Fruit fly (Drosophila melanogaster) whole organism, adult: ENCODE data around the gene CG13251.

ENCODE experiments used
- CG11617 ChIP-seq: fragments of 200-800 bp; sonication (Bioruptor generic); optimal IDR thresholded peaks from 2 replicates; lab custom pipeline; 2017; ENCODE audit warnings: mild to moderate bottlenecking, missing biosample characterization, missing genetic modification reagents, missing genetic modification characterization
- CG12768 ChIP-seq: fragments of 200-800 bp; sonication (Bioruptor generic); optimal IDR thresholded peaks from 2 replicates; lab custom pipeline; 2017; ENCODE audit warnings: missing biosample characterization, missing genetic modification characterization, mild to moderate bottlenecking, moderate library complexity, missing genetic modification reagents
- CG14711 ChIP-seq: fragments of 200-800 bp; sonication (Bioruptor generic); optimal IDR thresholded peaks from 2 replicates; lab custom pipeline; 2018; ENCODE audit warnings: missing biosample characterization, mild to moderate bottlenecking, missing genetic modification characterization, moderate library complexity
- CG1620 ChIP-seq: fragments of 200-800 bp; sonication (Bioruptor generic); optimal IDR thresholded peaks from 2 replicates; lab custom pipeline; 2016; ENCODE audit warnings: missing biosample characterization, missing genetic modification characterization
- CG33017 ChIP-seq: fragments of 200-800 bp; sonication (Bioruptor generic); optimal IDR thresholded peaks from 2 replicates; lab custom pipeline; 2018; ENCODE audit warnings: missing biosample characterization, mild to moderate bottlenecking, missing genetic modification characterization, moderate library complexity
- CG5204 ChIP-seq: fragments of 200-800 bp; sonication (Bioruptor generic); optimal IDR thresholded peaks from 2 replicates; lab custom pipeline; 2016; ENCODE audit warnings: missing biosample characterization, missing genetic modification characterization
- CG7045 ChIP-seq: fragments of 200-800 bp; sonication (Bioruptor generic); optimal IDR thresholded peaks from 2 replicates; lab custom pipeline; 2017; ENCODE audit warnings: missing biosample characterization, mild to moderate bottlenecking, missing genetic modification characterization
- CG7101 ChIP-seq: fragments of 200-800 bp; sonication (Bioruptor generic); optimal IDR thresholded peaks from 2 replicates; lab custom pipeline; 2018; ENCODE audit warnings: missing biosample characterization, mild to moderate bottlenecking, missing genetic modification characterization, moderate library complexity
- Clk ChIP-seq: fragments of 200-800 bp; sonication (Bioruptor generic); optimal IDR thresholded peaks from 2 replicates; lab custom pipeline; 2017; ENCODE audit warnings: missing biosample characterization, missing genetic modification characterization
- Crg-1 ChIP-seq: fragments of 200-800 bp; sonication (Bioruptor generic); optimal IDR thresholded peaks from 2 replicates; lab custom pipeline; 2016; ENCODE audit warnings: missing biosample characterization, missing genetic modification characterization
- Hr96 ChIP-seq: fragments of 200-800 bp; sonication (Bioruptor generic); optimal IDR thresholded peaks from 2 replicates; lab custom pipeline; 2016; ENCODE audit warnings: missing biosample characterization, missing genetic modification characterization
- Mnt ChIP-seq: fragments of 200-800 bp; sonication (Bioruptor generic); optimal IDR thresholded peaks from 2 replicates; lab custom pipeline; 2016; ENCODE audit warnings: missing biosample characterization, mild to moderate bottlenecking, missing genetic modification characterization
- bab1 ChIP-seq: fragments of 200-800 bp; sonication (Bioruptor generic); optimal IDR thresholded peaks from 3 replicates; lab custom pipeline; 2019; ENCODE audit warnings: missing biosample characterization, mild to moderate bottlenecking, missing genetic modification characterization, moderate library complexity
- cic ChIP-seq: fragments of 200-800 bp; sonication (Bioruptor generic); optimal IDR thresholded peaks from 2 replicates; lab custom pipeline; 2017; ENCODE audit warnings: missing biosample characterization, mild to moderate bottlenecking, missing genetic modification characterization, moderate library complexity
- cnc ChIP-seq, 2 experiments: fragments of >200 bp; optimal IDR thresholded peaks; 2 replicates each; lab custom pipeline; 2017
- kay ChIP-seq: fragments of 200-800 bp; sonication (Bioruptor generic); peaks from one replicate; lab custom pipeline; 2016; ENCODE audit warnings: missing biosample characterization, missing genetic modification characterization, borderline replicate concordance
- ovo ChIP-seq: fragments of 200-800 bp; sonication (Bioruptor generic); optimal IDR thresholded peaks from 2 replicates; lab custom pipeline; 2016; ENCODE audit warnings: missing biosample characterization, missing genetic modification characterization
- pad ChIP-seq: fragments of 200-800 bp; sonication (Bioruptor generic); optimal IDR thresholded peaks from 3 replicates; lab custom pipeline; 2017; ENCODE audit warnings: missing biosample characterization, missing genetic modification characterization, mild to moderate bottlenecking, moderate library complexity, missing genetic modification reagents
- tj ChIP-seq: fragments of 200-800 bp; sonication (Bioruptor generic); optimal IDR thresholded peaks from 3 replicates; lab custom pipeline; 2017; ENCODE audit warnings: missing biosample characterization, mild to moderate bottlenecking, missing genetic modification characterization, moderate library complexity
- toe ChIP-seq: fragments of 200-800 bp; sonication (Bioruptor generic); optimal IDR thresholded peaks from 2 replicates; lab custom pipeline; 2016; ENCODE audit warnings: missing biosample characterization, missing genetic modification characterization

CG13251 gene

dm6 chr3L:20623139-20623538, 13.9 kb upstream of the CG13251 start:
- TF ChIP-seq Crg-1 (GFP tag; lab: Kevin White, UChicago) (no peak), ovo (GFP tag; lab: Kevin White, UChicago) (no peak), cic (GFP tag; lab: Kevin White, UChicago) (no peak), cnc (optimal IDR thresholded peaks at IDR 0.05; lab: Kevin White, UChicago) (no peak), toe (GFP tag; lab: Kevin White, UChicago) (no peak), CG5204 (GFP tag; lab: Kevin White, UChicago) (no peak), bab1 (no peak), CG1620 (GFP tag; lab: Kevin White, UChicago) (no peak), tj (GFP tag; lab: Kevin White, UChicago) (no peak), CG7045 (GFP tag; lab: Kevin White, UChicago) (no peak), CG7101 (tag; lab: Kevin White, UChicago) (no peak), Hr96 (GFP tag; lab: Kevin White, UChicago) (no peak), CG11617 (GFP tag; lab: Kevin White, UChicago) (no peak), Mnt (no peak)

DNA sequence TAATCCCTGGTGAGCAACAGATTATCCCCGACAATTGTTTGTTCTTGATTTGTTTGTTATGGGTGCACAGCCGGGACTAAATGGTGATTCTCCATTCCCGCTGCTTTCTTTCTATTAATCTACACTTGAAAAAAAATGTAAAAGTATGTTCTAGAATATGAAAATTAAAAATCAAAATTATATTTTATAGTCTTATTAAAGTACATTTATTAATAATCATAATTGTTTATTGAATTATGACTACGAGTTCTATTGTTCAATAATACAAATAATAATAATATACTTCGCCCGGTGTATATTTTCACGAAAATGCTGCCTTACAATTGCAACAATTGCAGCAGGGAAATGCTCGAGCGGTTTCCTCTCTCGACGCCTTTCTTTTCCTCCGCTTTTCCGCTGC, 13.4 kb upstream of the CG13251 start:
- no peak for TF ChIP-seq Mnt
- TF ChIP-seq CG14711 (tag; lab: Kevin White, UChicago), result no peak
- no peak for TF ChIP-seq Crg-1 (GFP tag; lab: Kevin White, UChicago)
- TF ChIP-seq Clk (GFP tag; lab: Kevin White, UChicago), result no peak
- no peak for TF ChIP-seq Hr96 (GFP tag; lab: Kevin White, UChicago)
- no peak for TF ChIP-seq bab1
- no peak for TF ChIP-seq ovo (GFP tag; lab: Kevin White, UChicago)
- TF ChIP-seq tj (GFP tag; lab: Kevin White, UChicago), result no peak
- no peak for TF ChIP-seq CG7045 (GFP tag; lab: Kevin White, UChicago)
- TF ChIP-seq CG12768 (GFP tag; lab: Kevin White, UChicago), result no peak
- TF ChIP-seq CG1620 (GFP tag; lab: Kevin White, UChicago), result no peak
- no peak for TF ChIP-seq cic (GFP tag; lab: Kevin White, UChicago)
- TF ChIP-seq CG11617 (GFP tag; lab: Kevin White, UChicago), result no peak
- no peak for TF ChIP-seq CG33017 (tag; lab: Kevin White, UChicago)
- TF ChIP-seq cnc (optimal IDR thresholded peaks at IDR 0.05; lab: Kevin White, UChicago), result no peak
- TF ChIP-seq kay (GFP tag; lab: Kevin White, UChicago), result no peak
- TF ChIP-seq CG5204 (GFP tag; lab: Kevin White, UChicago), result no peak
- TF ChIP-seq pad (GFP tag; lab: Kevin White, UChicago), result no peak
- TF ChIP-seq toe (GFP tag; lab: Kevin White, UChicago), result no peak

dm6 chr3L:20624626-20625025, 12.4 kb upstream of the CG13251 start:
- TF ChIP-seq Hr96 (GFP tag; lab: Kevin White, UChicago) (no peak), ovo (GFP tag; lab: Kevin White, UChicago) (no peak), kay (GFP tag; lab: Kevin White, UChicago) (no peak), CG12768 (GFP tag; lab: Kevin White, UChicago) (no peak), toe (GFP tag; lab: Kevin White, UChicago) (no peak), CG1620 (GFP tag; lab: Kevin White, UChicago) (no peak), Crg-1 (GFP tag; lab: Kevin White, UChicago) (no peak), Mnt (no peak), CG7101 (tag; lab: Kevin White, UChicago) (no peak), pad (GFP tag; lab: Kevin White, UChicago) (no peak), CG11617 (GFP tag; lab: Kevin White, UChicago) (no peak), cic (GFP tag; lab: Kevin White, UChicago) (no peak), CG7045 (GFP tag; lab: Kevin White, UChicago) (no peak), cnc (optimal IDR thresholded peaks at IDR 0.05; lab: Kevin White, UChicago) (no peak)

DNA sequence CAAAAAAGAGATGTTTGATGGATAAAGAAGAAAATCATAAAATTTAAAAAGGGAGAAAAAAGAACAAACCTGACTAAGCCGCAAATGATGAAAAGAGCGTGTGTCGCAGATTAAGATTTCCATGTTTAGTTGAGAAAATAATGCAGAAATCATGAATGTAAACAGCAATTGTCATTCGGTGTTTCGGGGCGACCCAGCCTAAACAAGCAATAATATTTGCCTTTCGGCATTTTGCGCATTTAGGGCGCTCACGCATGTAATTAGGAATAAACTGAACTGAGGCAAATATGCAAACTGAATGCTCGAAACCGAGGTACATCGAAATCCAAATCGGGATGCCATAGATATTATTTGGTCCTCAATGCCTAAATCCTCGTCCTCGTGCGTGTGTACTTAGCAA, 7.8 kb upstream of the CG13251 start:
- TF ChIP-seq ovo (GFP tag; lab: Kevin White, UChicago), result no peak

- TF ChIP-seq tj (GFP tag; lab: Kevin White, UChicago) (no peak), CG7045 (GFP tag; lab: Kevin White, UChicago) (no peak), CG33017 (tag; lab: Kevin White, UChicago) (no peak), CG12768 (GFP tag; lab: Kevin White, UChicago) (no peak), CG1620 (GFP tag; lab: Kevin White, UChicago) (no peak), CG7101 (tag; lab: Kevin White, UChicago) (no peak)
Observed at dm6 chr3L:20630602-20631001, 6.4 kb upstream of the CG13251 start.

dm6 chr3L:20631836-20632235, 5.2 kb upstream of the CG13251 start:
- TF ChIP-seq Hr96 (GFP tag; lab: Kevin White, UChicago), result no peak
- TF ChIP-seq CG7045 (GFP tag; lab: Kevin White, UChicago), result no peak
- TF ChIP-seq kay (GFP tag; lab: Kevin White, UChicago), result no peak
- no peak for TF ChIP-seq ovo (GFP tag; lab: Kevin White, UChicago)
- TF ChIP-seq Clk (GFP tag; lab: Kevin White, UChicago), result no peak
- no peak for TF ChIP-seq tj (GFP tag; lab: Kevin White, UChicago)
- TF ChIP-seq CG5204 (GFP tag; lab: Kevin White, UChicago), result no peak
- no peak for TF ChIP-seq CG14711 (tag; lab: Kevin White, UChicago)
- TF ChIP-seq CG33017 (tag; lab: Kevin White, UChicago), result no peak
- TF ChIP-seq cnc (optimal IDR thresholded peaks at IDR 0.05; lab: Kevin White, UChicago), result no peak
- TF ChIP-seq Crg-1 (GFP tag; lab: Kevin White, UChicago), result no peak
